Fruit fly (Drosophila melanogaster) whole organism, embryonic: ENCODE measurements around the gene dbr.

ENCODE experiments used
- B-H2 ChIP-seq: fragments of 200-800 bp; sonication (Bioruptor generic); optimal IDR thresholded peaks from 2 replicates; lab custom pipeline; 2018; ENCODE audit warnings: missing biosample characterization, mild to moderate bottlenecking, missing genetic modification characterization
- BtbVII ChIP-seq: fragments of 200-800 bp; sonication (Bioruptor generic); optimal IDR thresholded peaks from 3 replicates; lab custom pipeline; 2017; ENCODE audit warnings: missing biosample characterization, mild to moderate bottlenecking, missing genetic modification characterization
- CG11504 ChIP-seq: fragments of 200-800 bp; sonication (Bioruptor generic); optimal IDR thresholded peaks from 3 replicates; lab custom pipeline; 2019; ENCODE audit warnings: missing biosample characterization, mild to moderate bottlenecking, missing genetic modification characterization, moderate library complexity
- CG12155 ChIP-seq: fragments of 200-800 bp; sonication (Bioruptor generic); optimal IDR thresholded peaks from 3 replicates; lab custom pipeline; 2016; ENCODE audit warnings: missing biosample characterization, missing genetic modification characterization
- CG12236 ChIP-seq: fragments of 200-800 bp; sonication (Bioruptor generic); optimal IDR thresholded peaks from 2 replicates; lab custom pipeline; 2016; ENCODE audit warnings: missing biosample characterization, missing genetic modification characterization
- CG14965 ChIP-seq: fragments of 200-800 bp; sonication (Bioruptor generic); optimal IDR thresholded peaks from 2 replicates; lab custom pipeline; 2016; ENCODE audit warnings: missing biosample characterization, missing genetic modification characterization, borderline replicate concordance
- CG15011 ChIP-seq: fragments of 200-800 bp; sonication (Bioruptor generic); optimal IDR thresholded peaks from 3 replicates; lab custom pipeline; 2018; ENCODE audit warnings: missing biosample characterization, mild to moderate bottlenecking, missing genetic modification characterization
- CG15479 ChIP-seq: fragments of 200-800 bp; sonication (Bioruptor generic); optimal IDR thresholded peaks from 3 replicates; lab custom pipeline; 2019; ENCODE audit warnings: missing biosample characterization, mild to moderate bottlenecking, missing genetic modification characterization, moderate library complexity
- CG1647 ChIP-seq: fragments of 200-800 bp; sonication (Bioruptor generic); optimal IDR thresholded peaks from 3 replicates; lab custom pipeline; 2016; ENCODE audit warnings: missing biosample characterization, missing genetic modification characterization
- CG16815 ChIP-seq: fragments of 200-800 bp; sonication (Bioruptor generic); optimal IDR thresholded peaks from 3 replicates; lab custom pipeline; 2017; ENCODE audit warnings: missing biosample characterization, mild to moderate bottlenecking, missing genetic modification characterization
- CG17912 ChIP-seq: fragments of 200-800 bp; sonication (Bioruptor generic); optimal IDR thresholded peaks from 2 replicates; lab custom pipeline; 2018; ENCODE audit warnings: missing biosample characterization, mild to moderate bottlenecking, missing genetic modification characterization
- CG18011 ChIP-seq: fragments of 200-800 bp; sonication (Bioruptor generic); optimal IDR thresholded peaks from 2 replicates; lab custom pipeline; 2017; ENCODE audit warnings: missing biosample characterization, missing genetic modification characterization, mild to moderate bottlenecking, moderate library complexity, missing genotype
- CG2678 ChIP-seq: fragments of 200-800 bp; sonication (Bioruptor generic); optimal IDR thresholded peaks from 3 replicates; lab custom pipeline; 2019; ENCODE audit warnings: missing biosample characterization, mild to moderate bottlenecking, missing genetic modification characterization, moderate library complexity
- CG2875 ChIP-seq: fragments of 200-800 bp; sonication (Bioruptor generic); optimal IDR thresholded peaks from 2 replicates; lab custom pipeline; 2017; ENCODE audit warnings: missing biosample characterization, mild to moderate bottlenecking, missing genetic modification characterization, missing genetic modification reagents
- CG30431 ChIP-seq: fragments of 200-800 bp; sonication (Bioruptor generic); optimal IDR thresholded peaks from 2 replicates; lab custom pipeline; 2017; ENCODE audit warnings: missing biosample characterization, missing genetic modification characterization
- CG31224 ChIP-seq: fragments of 200-800 bp; sonication (Bioruptor generic); IDR thresholded peaks from 2 replicates; pipeline ENCODE4 v1.3.6; 2022; ENCODE audit warnings: missing biosample characterization, missing genetic modification characterization
- CG31441 ChIP-seq: fragments of 200-800 bp; sonication (Bioruptor generic); IDR thresholded peaks from 2 replicates; pipeline ENCODE4 v1.3.6; 2022; ENCODE audit warnings: missing biosample characterization, missing genetic modification characterization
- CG32772 ChIP-seq: fragments of 200-800 bp; sonication (Bioruptor generic); IDR thresholded peaks from 2 replicates; pipeline ENCODE4 v1.3.6; 2022; ENCODE audit warnings: missing biosample characterization, missing genetic modification characterization
- CG6854 ChIP-seq: fragments of 200-800 bp; sonication (Bioruptor generic); optimal IDR thresholded peaks from 3 replicates; lab custom pipeline; 2017; ENCODE audit warnings: missing biosample characterization, mild to moderate bottlenecking, missing genetic modification characterization
- CG8290 ChIP-seq, 3 experiments: fragments of 200-800 bp; sonication (Bioruptor generic); optimal IDR thresholded peaks; 2 replicates each; lab custom pipeline; 2016 to 2019; ENCODE audit warnings: missing biosample characterization in 3 of 3, missing genetic modification characterization in 3 of 3, mild to moderate bottlenecking in 2 of 3, moderate library complexity in 1 of 3
- CG8924 ChIP-seq: fragments of 200-800 bp; optimal IDR thresholded peaks from 3 replicates; lab custom pipeline; 2019; ENCODE audit warnings: missing biosample characterization, mild to moderate bottlenecking, missing genetic modification characterization, moderate library complexity
- CG9215 ChIP-seq: fragments of 200-800 bp; sonication (Bioruptor generic); IDR thresholded peaks from 2 replicates; pipeline ENCODE4 v1.3.6; 2022; ENCODE audit warnings: missing biosample characterization, missing genetic modification characterization
- CrebB ChIP-seq: fragments of 200-800 bp; sonication (Bioruptor generic); optimal IDR thresholded peaks from 3 replicates; lab custom pipeline; 2018; ENCODE audit warnings: missing biosample characterization, mild to moderate bottlenecking, missing genetic modification characterization
- Hr3 ChIP-seq: fragments of 200-800 bp; sonication (Bioruptor generic); optimal IDR thresholded peaks from 3 replicates; lab custom pipeline; 2016; ENCODE audit warnings: missing biosample characterization, missing genetic modification characterization
- Med ChIP-seq: fragments of 200-800 bp; sonication (Bioruptor generic); peaks from one replicate; lab custom pipeline; 2016; ENCODE audit warnings: missing biosample characterization, missing genetic modification characterization, mild to moderate bottlenecking, inconsistent platforms, moderate library complexity
- NC2β ChIP-seq: fragments of 200-800 bp; sonication (Bioruptor generic); optimal IDR thresholded peaks from 2 replicates; lab custom pipeline; 2016; ENCODE audit warnings: missing biosample characterization, missing genetic modification characterization
- Ptx1 ChIP-seq: fragments of 200-800 bp; sonication (Bioruptor generic); IDR thresholded peaks from 2 replicates; pipeline ENCODE4 v1.3.6; 2022; ENCODE audit warnings: missing biosample characterization, missing genetic modification characterization
- Sin3A ChIP-seq: fragments of >200 bp; optimal IDR thresholded peaks from 2 replicates; lab custom pipeline; 2018
- Sry-β ChIP-seq: fragments of 200-800 bp; sonication (Bioruptor generic); optimal IDR thresholded peaks from 2 replicates; lab custom pipeline; 2018; ENCODE audit warnings: missing biosample characterization, mild to moderate bottlenecking, missing genetic modification characterization, moderate library complexity
- Ssrp ChIP-seq: fragments of 200-800 bp; sonication (Bioruptor generic); optimal IDR thresholded peaks from 2 replicates; lab custom pipeline; 2018; ENCODE audit warnings: missing biosample characterization, mild to moderate bottlenecking, missing genetic modification characterization, moderate library complexity
- al ChIP-seq: fragments of 200-800 bp; sonication (Bioruptor generic); IDR thresholded peaks from 2 replicates; pipeline ENCODE4 v1.3.6; 2022; ENCODE audit warnings: missing biosample characterization, missing genetic modification characterization
- bsh ChIP-seq, 2 experiments: fragments of 200-800 bp; sonication (Bioruptor generic); optimal IDR thresholded peaks; 2 replicates each; lab custom pipeline; 2017 to 2018; ENCODE audit warnings: mild to moderate bottlenecking in 2 of 2, missing biosample characterization in 2 of 2, missing genetic modification characterization in 2 of 2, moderate library complexity in 1 of 2
- chinmo ChIP-seq: fragments of 200-800 bp; sonication (Bioruptor generic); IDR thresholded peaks from 4 replicates; pipeline ENCODE4 v1.3.6; 2022; ENCODE audit warnings: missing biosample characterization, missing genetic modification characterization; ENCODE audit not compliant: partially characterized antibody
- ci ChIP-seq: fragments of 200-800 bp; sonication (Bioruptor generic); IDR thresholded peaks from 3 replicates; pipeline ENCODE4 v1.3.6; 2022; ENCODE audit warnings: missing biosample characterization, missing genetic modification characterization
- crp ChIP-seq, 2 experiments: fragments of 200-800 bp; sonication (Bioruptor generic); optimal IDR thresholded peaks; 2 replicates in 1 of 2; 3 replicates in 1 of 2; lab custom pipeline; 2017; ENCODE audit warnings: missing biosample characterization in 2 of 2, missing genetic modification characterization in 2 of 2, mild to moderate bottlenecking in 1 of 2, moderate library complexity in 1 of 2
- eve ChIP-seq, 2 experiments: fragments of >200 bp; optimal IDR thresholded peaks; 2 replicates each; lab custom pipeline; 2017; ENCODE audit warnings: missing biosample characterization in 2 of 2, missing genetic modification characterization in 2 of 2
- grau ChIP-seq: fragments of 200-800 bp; optimal IDR thresholded peaks from 3 replicates; lab custom pipeline; 2019; ENCODE audit warnings: missing biosample characterization, mild to moderate bottlenecking, missing genetic modification characterization, moderate library complexity
- hkb ChIP-seq, 2 experiments: fragments of 200-800 bp in 1 of 2; fragments of >200 bp in 1 of 2; sonication (Bioruptor generic) in 1 of 2; IDR thresholded peaks in 1 of 2; optimal IDR thresholded peaks in 1 of 2; 2 replicates each; pipeline versions ENCODE4 v1.3.6 to Lab custom; 2017 to 2022; ENCODE audit warnings: missing biosample characterization in 1 of 2, missing genetic modification characterization in 1 of 2
- ind ChIP-seq: fragments of 200-800 bp; sonication (Bioruptor generic); optimal IDR thresholded peaks from 3 replicates; lab custom pipeline; 2016; ENCODE audit warnings: missing biosample characterization, missing genetic modification characterization
- lilli ChIP-seq: fragments of 200-800 bp; sonication (Bioruptor generic); optimal IDR thresholded peaks from 3 replicates; lab custom pipeline; 2016; ENCODE audit warnings: missing biosample characterization, missing genetic modification characterization
- lmd ChIP-seq: fragments of 200-800 bp; sonication (Bioruptor generic); IDR thresholded peaks from 2 replicates; pipeline ENCODE4 v1.3.6; 2022; ENCODE audit warnings: missing biosample characterization, missing genetic modification characterization
- pan ChIP-seq, 4 experiments: fragments of >200 bp in 3 of 4; fragments of 200-800 bp in 1 of 4; sonication (Bioruptor generic) in 1 of 4; optimal IDR thresholded peaks in 3 of 4; IDR thresholded peaks in 1 of 4; 2 replicates each; pipeline versions ENCODE4 v1.3.6 to Lab custom; 2017 to 2022; ENCODE audit warnings: missing biosample characterization in 2 of 4, missing genetic modification characterization in 2 of 4, mixed read lengths in 1 of 4
- peb ChIP-seq: fragments of 200-800 bp; sonication (Bioruptor generic); IDR thresholded peaks from 2 replicates; pipeline ENCODE4 v1.3.6; 2022; ENCODE audit warnings: missing biosample characterization, missing genetic modification characterization
- scrt ChIP-seq: fragments of 200-800 bp; sonication (Bioruptor generic); optimal IDR thresholded peaks from 2 replicates; lab custom pipeline; 2018; ENCODE audit warnings: missing biosample characterization, mild to moderate bottlenecking, missing genetic modification characterization, moderate library complexity
- stwl ChIP-seq: fragments of 200-800 bp; sonication (Bioruptor generic); optimal IDR thresholded peaks from 3 replicates; lab custom pipeline; 2018; ENCODE audit warnings: missing biosample characterization, mild to moderate bottlenecking, missing genetic modification characterization, moderate library complexity
- vnd ChIP-seq: fragments of 200-800 bp; sonication (Bioruptor generic); IDR thresholded peaks from 3 replicates; pipeline ENCODE4 v1.3.6; 2022; ENCODE audit warnings: missing biosample characterization, missing genetic modification characterization; ENCODE audit not compliant: partially characterized antibody
- wek ChIP-seq: fragments of 200-800 bp; sonication (Bioruptor generic); optimal IDR thresholded peaks from 3 replicates; lab custom pipeline; 2018; ENCODE audit warnings: missing biosample characterization, mild to moderate bottlenecking, missing genetic modification characterization, moderate library complexity

The dbr gene

dm6 chr2L:82080-82479, 15.8 kb downstream of the dbr start (continued):
- TF ChIP-seq bsh (GFP tag; optimal IDR thresholded peaks at IDR 0.05; lab: Kevin White, UChicago) (no peak), CG16815 (no peak), chinmo (GFP tag; lab: Robert Waterston, UW) (peak; percentile 74; the same call in 2 of the 4 replicates), CG1647 (GFP tag; lab: Kevin White, UChicago) (no peak), CG2875 (GFP tag; lab: Kevin White, UChicago) (no peak), NC2β (GFP tag; lab: Kevin White, UChicago) (no peak), lilli (GFP tag; lab: Kevin White, UChicago) (no peak), CG15479 (GFP tag; lab: Kevin White, UChicago) (no peak), CG12155 (GFP tag; lab: Kevin White, UChicago) (no peak), hkb (optimal IDR thresholded peaks at IDR 0.05; lab: Kevin White, UChicago) (no peak), hkb (GFP tag; IDR thresholded peaks at IDR 0.05; lab: Robert Waterston, UW) (0 out of 2 replicates have a peak, but pooled peaks have one; percentile 12), CG11504 (tag; lab: Kevin White, UChicago) (no peak), wek (GFP tag; lab: Kevin White, UChicago) (no peak)
- TF ChIP-seq, all 482 proteins: peak for 14

dm6 chr2L:85099-85498, 18.8 kb downstream of the dbr start:
- no peak for TF ChIP-seq chinmo (GFP tag; lab: Robert Waterston, UW)
- no peak for TF ChIP-seq Sin3A (lab: Kevin White, UChicago)
- no peak for TF ChIP-seq Sry-β (GFP tag; lab: Kevin White, UChicago)
- peak; percentile 76 for TF ChIP-seq Med
- TF ChIP-seq vnd (GFP tag; lab: Robert Waterston, UW), result no peak
- TF ChIP-seq Ssrp (tag; lab: Kevin White, UChicago), result no peak
- TF ChIP-seq CG14965 (GFP tag; lab: Kevin White, UChicago), result no peak
- TF ChIP-seq CG31441 (GFP tag; lab: Robert Waterston, UW), result no peak
- no peak for TF ChIP-seq crp (GFP tag; optimal IDR thresholded peaks at IDR 0.05; lab: Kevin White, UChicago)
- TF ChIP-seq lmd (GFP tag; lab: Robert Waterston, UW), result no peak
- TF ChIP-seq CrebB (tag; lab: Kevin White, UChicago), result no peak
- TF ChIP-seq Hr3 (GFP tag; lab: Kevin White, UChicago), result no peak
- TF ChIP-seq CG9215 (GFP tag; lab: Robert Waterston, UW), result no peak
- no peak for TF ChIP-seq eve (GFP tag; optimal IDR thresholded peaks at IDR 0.05; lab: Kevin White, UChicago)
- TF ChIP-seq stwl (tag; lab: Kevin White, UChicago), result no peak
- TF ChIP-seq CG6854, result peak; percentile 22
- peak; percentile 75 for TF ChIP-seq BtbVII (GFP tag; lab: Kevin White, UChicago)
- no peak for TF ChIP-seq al (GFP tag; lab: Robert Waterston, UW)
- TF ChIP-seq grau, result no peak
- peak; percentile 7 for TF ChIP-seq scrt (GFP tag; lab: Kevin White, UChicago)
- TF ChIP-seq B-H2 (GFP tag; lab: Kevin White, UChicago), result peak; percentile 36
- peak; percentile 24 for TF ChIP-seq CG15011
- TF ChIP-seq pan (optimal IDR thresholded peaks at IDR 0.05; lab: Kevin White, UChicago), result no peak
- TF ChIP-seq pan (GFP tag; optimal IDR thresholded peaks at IDR 0.05 in 1 of 2, IDR thresholded peaks at IDR 0.05 in 1 of 2), result no peak
- no peak for TF ChIP-seq CG17912 (GFP tag; lab: Kevin White, UChicago)
- TF ChIP-seq CG12236 (GFP tag; lab: Kevin White, UChicago), result no peak
- no peak for TF ChIP-seq peb (GFP tag; lab: Robert Waterston, UW)
- TF ChIP-seq Ptx1 (GFP tag; lab: Robert Waterston, UW), result no peak
- TF ChIP-seq ci (GFP tag; lab: Robert Waterston, UW), result no peak
- no peak for TF ChIP-seq CG32772 (GFP tag; lab: Robert Waterston, UW)
- no peak for TF ChIP-seq CG8290 (GFP tag; optimal IDR thresholded peaks at IDR 0.05; lab: Kevin White, UChicago)
- peak in 1 of 2 experiments; percentile 53 for TF ChIP-seq CG8290 (tag; optimal IDR thresholded peaks at IDR 0.05; lab: Kevin White, UChicago)
- no peak for TF ChIP-seq ind (GFP tag; lab: Kevin White, UChicago)
- TF ChIP-seq CG8924 (tag; lab: Kevin White, UChicago), result no peak
- no peak for TF ChIP-seq CG18011 (GFP tag; lab: Kevin White, UChicago)
- no peak for TF ChIP-seq CG31224 (GFP tag; lab: Robert Waterston, UW)
- no peak for TF ChIP-seq CG30431 (GFP tag; lab: Kevin White, UChicago)
- TF ChIP-seq CG12155 (GFP tag; lab: Kevin White, UChicago), result no peak
- peak; percentile 50 for TF ChIP-seq CG2678 (tag; lab: Kevin White, UChicago)
